Worm (Caenorhabditis elegans) whole organism, L1 larva: ENCODE data around the gene ndab-1.
A peak's percentile ranks its signal among the peaks of the same experiment; 100 is the strongest.

Source experiments
- C04F5.9 ChIP-seq: sonication (generic microtip); optimal IDR thresholded peaks from 2 replicates; lab custom pipeline; 2016; ENCODE audit warnings: missing genetic modification characterization, missing compliant biosample characterization
- C16A3.4 ChIP-seq: fragments of 150-350 bp; optimal IDR thresholded peaks from 2 replicates; lab custom pipeline; 2014; ENCODE audit warnings: missing biosample characterization, missing genetic modification characterization
- C34B4.2 ChIP-seq: sonication (generic microtip); optimal IDR thresholded peaks from 2 replicates; lab custom pipeline; 2017; ENCODE audit warnings: mild to moderate bottlenecking, missing genetic modification characterization, missing compliant biosample characterization
- F16B12.6 ChIP-seq: fragments of 150-350 bp; optimal IDR thresholded peaks from 2 replicates; lab custom pipeline; 2014; ENCODE audit warnings: missing biosample characterization, missing genetic modification characterization
- Y116A8C.19 ChIP-seq: sonication (generic microtip); optimal IDR thresholded peaks from 2 replicates; lab custom pipeline; 2016; ENCODE audit warnings: missing compliant biosample characterization, missing genetic modification characterization, borderline replicate concordance
- alr-1 ChIP-seq: fragments of 200-800 bp; sonication (Bioruptor generic); optimal IDR thresholded peaks from 2 replicates; lab custom pipeline; 2018; ENCODE audit warnings: borderline replicate concordance, mild to moderate bottlenecking, missing genetic modification characterization, missing compliant biosample characterization
- aly-2 ChIP-seq: fragments of 150-350 bp; optimal IDR thresholded peaks from 2 replicates; lab custom pipeline; 2014; ENCODE audit warnings: missing biosample characterization, missing genetic modification characterization
- ama-1 ChIP-seq: fragments of 150-350 bp; optimal IDR thresholded peaks from 2 replicates; lab custom pipeline; 2014
- blmp-1 ChIP-seq: fragments of 150-350 bp; optimal IDR thresholded peaks from 2 replicates; lab custom pipeline; 2014; ENCODE audit warnings: missing biosample characterization, missing genetic modification characterization
- ceh-63 ChIP-seq: fragments of 200-800 bp; sonication (Bioruptor generic); optimal IDR thresholded peaks from 2 replicates; lab custom pipeline; 2018; ENCODE audit warnings: mild to moderate bottlenecking, missing genetic modification characterization, missing compliant biosample characterization
- ceh-82 ChIP-seq, 3 experiments: fragments of 150-350 bp in 1 of 3; sonication (generic microtip) in 2 of 3; optimal IDR thresholded peaks; 2 replicates each; lab custom pipeline; 2014 to 2017; ENCODE audit warnings: missing biosample characterization in 3 of 3, missing genetic modification characterization in 3 of 3
- ceh-90 ChIP-seq: sonication (generic microtip); optimal IDR thresholded peaks from 2 replicates; lab custom pipeline; 2016; ENCODE audit warnings: missing genetic modification characterization, missing compliant biosample characterization
- egl-13 ChIP-seq: sonication (generic microtip); optimal IDR thresholded peaks from 2 replicates; lab custom pipeline; 2016; ENCODE audit warnings: missing genotype, missing genetic modification reagents, missing genetic modification characterization, missing compliant biosample characterization
- egl-27 ChIP-seq, 2 experiments: fragments of 150-350 bp in 1 of 2; sonication (generic microtip); optimal IDR thresholded peaks; 3 replicates each; lab custom pipeline; 2017 to 2018; ENCODE audit warnings: missing biosample characterization in 2 of 2, missing genetic modification characterization in 2 of 2, missing genetic modification reagents in 2 of 2
- elt-3 ChIP-seq, 6 experiments: fragments of 150-350 bp in 1 of 6; sonication (generic microtip); optimal IDR thresholded peaks; 2 replicates each; lab custom pipeline; 2017 to 2018; ENCODE audit warnings: missing biosample characterization in 6 of 6, missing genetic modification characterization in 6 of 6, inconsistent platforms in 1 of 6
- ets-5 ChIP-seq: fragments of 200-800 bp; sonication (Bioruptor generic); IDR thresholded peaks from 2 replicates; pipeline ENCODE4 v1.3.6; 2022; ENCODE audit warnings: missing genetic modification characterization, missing compliant biosample characterization
- fkh-4 ChIP-seq: sonication (generic microtip); optimal IDR thresholded peaks from 2 replicates; lab custom pipeline; 2016; ENCODE audit warnings: missing compliant biosample characterization, missing genetic modification characterization, borderline replicate concordance
- fos-1 ChIP-seq: fragments of 150-350 bp; optimal IDR thresholded peaks from 2 replicates; lab custom pipeline; 2014; ENCODE audit warnings: missing biosample characterization, missing genetic modification characterization
- grh-1 ChIP-seq: fragments of 200-800 bp; sonication (Bioruptor generic); IDR thresholded peaks from 2 replicates; pipeline ENCODE4 v1.3.6; 2022; ENCODE audit warnings: missing genetic modification reagents, missing genetic modification characterization, missing compliant biosample characterization
- hlh-17 ChIP-seq: fragments of 200-800 bp; sonication (Bioruptor generic); optimal IDR thresholded peaks from 2 replicates; lab custom pipeline; 2018; ENCODE audit warnings: missing genetic modification characterization, mild to moderate bottlenecking, missing compliant biosample characterization, moderate library complexity, borderline replicate concordance
- jun-1 ChIP-seq: fragments of 150-350 bp; optimal IDR thresholded peaks from 2 replicates; lab custom pipeline; 2014; ENCODE audit warnings: missing biosample characterization, missing genetic modification reagents, missing genetic modification characterization
- lin-14 ChIP-seq: fragments of 200-800 bp; sonication (Bioruptor generic); optimal IDR thresholded peaks from 2 replicates; lab custom pipeline; 2018; ENCODE audit warnings: mild to moderate bottlenecking, missing genetic modification characterization, moderate library complexity, missing compliant biosample characterization
- lin-39 ChIP-seq: fragments of 150-350 bp; optimal IDR thresholded peaks from 2 replicates; lab custom pipeline; 2014; ENCODE audit warnings: missing biosample characterization, missing genetic modification reagents, missing genetic modification characterization
- lir-3 ChIP-seq: sonication (generic microtip); optimal IDR thresholded peaks from 2 replicates; lab custom pipeline; 2016; ENCODE audit warnings: mild to moderate bottlenecking, missing genetic modification characterization, moderate library complexity, missing compliant biosample characterization; ENCODE audit not compliant: poor library complexity
- mab-9 ChIP-seq: fragments of 200-800 bp; sonication (Bioruptor generic); IDR thresholded peaks from 2 replicates; pipeline ENCODE4 v1.3.6; 2022; ENCODE audit warnings: missing genetic modification reagents, missing genetic modification characterization, missing compliant biosample characterization
- mdl-1 ChIP-seq, 2 experiments: fragments of 150-350 bp; optimal IDR thresholded peaks; 2 replicates each; lab custom pipeline; 2014 to 2017; ENCODE audit warnings: missing biosample characterization in 2 of 2, missing genetic modification characterization in 2 of 2, inconsistent platforms in 1 of 2
- nhr-11 ChIP-seq: fragments of 150-350 bp; optimal IDR thresholded peaks from 2 replicates; lab custom pipeline; 2014; ENCODE audit warnings: missing biosample characterization, missing genetic modification characterization
- nhr-12 ChIP-seq: sonication (generic microtip); optimal IDR thresholded peaks from 2 replicates; lab custom pipeline; 2017; ENCODE audit warnings: missing biosample characterization, missing genetic modification characterization
- nhr-19 ChIP-seq: fragments of 200-800 bp; sonication (Bioruptor generic); conservative IDR thresholded peaks from 2 replicates; pipeline ENCODE4 v1.3.6; 2022; ENCODE audit warnings: missing genetic modification characterization, missing compliant biosample characterization
- nhr-20 ChIP-seq: sonication (generic microtip); optimal IDR thresholded peaks from 2 replicates; lab custom pipeline; 2016; ENCODE audit warnings: mild to moderate bottlenecking, missing genetic modification characterization, missing compliant biosample characterization
- nhr-237 ChIP-seq: fragments of 150-350 bp; optimal IDR thresholded peaks from 2 replicates; lab custom pipeline; 2014; ENCODE audit warnings: missing biosample characterization, missing genetic modification characterization
- nhr-71 ChIP-seq: sonication (generic microtip); optimal IDR thresholded peaks from 2 replicates; lab custom pipeline; 2016; ENCODE audit warnings: mild to moderate bottlenecking, missing genetic modification characterization, moderate library complexity, missing compliant biosample characterization
- nhr-77 ChIP-seq: fragments of 150-350 bp; optimal IDR thresholded peaks from 2 replicates; lab custom pipeline; 2014; ENCODE audit warnings: missing biosample characterization, missing genetic modification characterization
- nhr-84 ChIP-seq: sonication (generic microtip); optimal IDR thresholded peaks from 2 replicates; lab custom pipeline; 2017; ENCODE audit warnings: missing biosample characterization, missing genetic modification characterization
- pag-3 ChIP-seq: sonication (generic microtip); optimal IDR thresholded peaks from 2 replicates; lab custom pipeline; 2017; ENCODE audit warnings: missing genetic modification characterization, mild to moderate bottlenecking, missing compliant biosample characterization, antibody characterized with exemption, borderline replicate concordance; ENCODE audit not compliant: insufficient read depth
- pqm-1 ChIP-seq: sonication (generic microtip); optimal IDR thresholded peaks from 3 replicates; lab custom pipeline; 2017; ENCODE audit warnings: missing biosample characterization, missing genetic modification characterization
- rnt-1 ChIP-seq: sonication (generic microtip); optimal IDR thresholded peaks from 2 replicates; lab custom pipeline; 2016; ENCODE audit warnings: mild to moderate bottlenecking, missing genetic modification characterization, moderate library complexity, missing compliant biosample characterization
- skn-1 ChIP-seq: fragments of 150-350 bp; optimal IDR thresholded peaks from 2 replicates; lab custom pipeline; 2014; ENCODE audit warnings: missing biosample characterization, missing genetic modification characterization
- snu-23 ChIP-seq: sonication (generic microtip); optimal IDR thresholded peaks from 2 replicates; lab custom pipeline; 2016; ENCODE audit warnings: missing genetic modification characterization, missing compliant biosample characterization
- sox-4 ChIP-seq: sonication (generic microtip); optimal IDR thresholded peaks from 2 replicates; lab custom pipeline; 2016; ENCODE audit warnings: missing genetic modification characterization, missing compliant biosample characterization
- sptf-1 ChIP-seq: fragments of 150-350 bp; optimal IDR thresholded peaks from 2 replicates; lab custom pipeline; 2014; ENCODE audit warnings: missing biosample characterization, missing genetic modification characterization
- sup-37 ChIP-seq: fragments of 200-800 bp; sonication (Bioruptor generic); optimal IDR thresholded peaks from 2 replicates; lab custom pipeline; 2018; ENCODE audit warnings: mild to moderate bottlenecking, missing genetic modification characterization, missing compliant biosample characterization
- swsn-7 ChIP-seq: sonication (generic microtip); optimal IDR thresholded peaks from 2 replicates; lab custom pipeline; 2016; ENCODE audit warnings: missing genetic modification characterization, missing compliant biosample characterization
- unc-130 ChIP-seq: fragments of 150-350 bp; optimal IDR thresholded peaks from 2 replicates; lab custom pipeline; 2017; ENCODE audit warnings: missing biosample characterization, missing genetic modification characterization, inconsistent platforms
- unc-62 ChIP-seq: fragments of 150-350 bp; optimal IDR thresholded peaks from 2 replicates; lab custom pipeline; 2014; ENCODE audit warnings: missing biosample characterization, missing genetic modification reagents, missing genetic modification characterization
- unc-86 ChIP-seq: sonication (generic microtip); optimal IDR thresholded peaks from 2 replicates; lab custom pipeline; 2016; ENCODE audit warnings: missing genetic modification characterization, missing compliant biosample characterization
- unc-98 ChIP-seq: fragments of 200-800 bp; sonication (Bioruptor generic); IDR thresholded peaks from 2 replicates; pipeline ENCODE4 v1.3.6; 2022; ENCODE audit warnings: missing genetic modification characterization, missing compliant biosample characterization
- zag-1 ChIP-seq: fragments of 150-350 bp; optimal IDR thresholded peaks from 2 replicates; lab custom pipeline; 2014; ENCODE audit warnings: missing biosample characterization, missing genetic modification characterization
- zip-4 ChIP-seq: fragments of 200-800 bp; sonication (Bioruptor generic); optimal IDR thresholded peaks from 2 replicates; lab custom pipeline; 2018; ENCODE audit warnings: mild to moderate bottlenecking, missing genetic modification characterization, moderate library complexity, missing compliant biosample characterization
- ztf-11 ChIP-seq, 2 experiments: sonication (generic microtip); optimal IDR thresholded peaks; 2 replicates each; lab custom pipeline; 2016 to 2017; ENCODE audit warnings: missing genetic modification characterization in 2 of 2, missing biosample characterization in 1 of 2, missing compliant biosample characterization in 1 of 2

ndab-1 gene

DNA sequence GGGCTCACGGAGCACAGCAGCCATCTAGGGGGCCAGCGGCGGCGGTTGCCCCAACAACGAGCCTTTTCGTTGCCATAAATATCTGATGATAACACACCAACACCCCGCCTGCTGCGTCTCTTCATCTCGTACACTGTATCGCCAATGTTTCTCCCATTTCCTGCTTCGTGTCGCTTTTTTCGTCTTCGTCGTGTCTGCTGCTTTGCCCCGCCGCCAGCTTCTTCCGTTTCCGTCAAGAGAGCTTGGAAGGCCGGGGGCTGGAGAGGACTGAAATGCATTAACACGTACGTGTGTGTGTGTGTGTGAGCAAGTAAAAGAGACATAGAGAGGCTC, 20.4 kb upstream of the ndab-1 start (continued):
- TF ChIP-seq ceh-90 (tag; lab: Kevin White, UChicago): no peak
- no peak for TF ChIP-seq mab-9 (GFP tag; lab: Robert Waterston, UW)
- no peak for TF ChIP-seq rnt-1
- TF ChIP-seq egl-27 (tag; optimal IDR thresholded peaks at IDR 0.05; lab: Kevin White, UChicago): no peak
- peak; percentile 60 for TF ChIP-seq nhr-71 (tag; lab: Kevin White, UChicago)
- TF ChIP-seq nhr-12 (tag; lab: Kevin White, UChicago): no peak
- peak; percentile 22 for TF ChIP-seq aly-2 (tag; lab: Kevin White, UChicago)
- TF ChIP-seq grh-1: no peak
- TF ChIP-seq zip-4: no peak
- no peak for TF ChIP-seq nhr-20 (tag; lab: Kevin White, UChicago)
- no peak for TF ChIP-seq skn-1
- TF ChIP-seq unc-98 (GFP tag; lab: Robert Waterston, UW): no peak
- TF ChIP-seq ets-5 (GFP tag; lab: Robert Waterston, UW): no peak
- TF ChIP-seq zag-1 (tag; lab: Kevin White, UChicago): no peak
- TF ChIP-seq lir-3 (tag; lab: Kevin White, UChicago): no peak
- no peak for TF ChIP-seq lin-39 (tag; lab: Kevin White, UChicago)
- peak; percentile 27 for TF ChIP-seq sox-4 (tag; lab: Kevin White, UChicago)
- TF ChIP-seq egl-13 (tag; lab: Kevin White, UChicago): peak; percentile 75
- TF ChIP-seq unc-130 (tag; lab: Kevin White, UChicago): no peak
- no peak for TF ChIP-seq unc-62 (GFP tag; lab: Kevin White, UChicago)
- no peak for TF ChIP-seq F16B12.6 (tag; lab: Kevin White, UChicago)
- no peak for TF ChIP-seq jun-1 (tag; lab: Kevin White, UChicago)
- TF ChIP-seq nhr-84 (tag; lab: Kevin White, UChicago): no peak
- TF ChIP-seq nhr-237 (tag; lab: Kevin White, UChicago): no peak
- TF ChIP-seq ceh-82 (tag; optimal IDR thresholded peaks at IDR 0.05; lab: Kevin White, UChicago): peak in 2 of 3 experiments; percentile 13 to 52
- no peak for TF ChIP-seq sptf-1 (tag; lab: Kevin White, UChicago)
- TF ChIP-seq mdl-1 (tag; optimal IDR thresholded peaks at IDR 0.05; lab: Kevin White, UChicago): no peak
- no peak for TF ChIP-seq nhr-19 (GFP tag; lab: Robert Waterston, UW)
- no peak for TF ChIP-seq elt-3 (tag; optimal IDR thresholded peaks at IDR 0.05; lab: Kevin White, UChicago)
- TF ChIP-seq alr-1 (tag; lab: Kevin White, UChicago): no peak
- TF ChIP-seq ama-1 (lab: Kevin White, UChicago): no peak
- TF ChIP-seq pag-3 (tag; lab: Kevin White, UChicago): no peak
- TF ChIP-seq C16A3.4 (tag; lab: Kevin White, UChicago): no peak
- TF ChIP-seq C34B4.2 (tag; lab: Kevin White, UChicago): no peak
- TF ChIP-seq sup-37 (GFP tag; lab: Kevin White, UChicago): no peak
- TF ChIP-seq unc-86: peak; percentile 18
- TF ChIP-seq ztf-11 (tag; optimal IDR thresholded peaks at IDR 0.05; lab: Kevin White, UChicago): no peak
- no peak for TF ChIP-seq Y116A8C.19 (tag; lab: Kevin White, UChicago)

DNA sequence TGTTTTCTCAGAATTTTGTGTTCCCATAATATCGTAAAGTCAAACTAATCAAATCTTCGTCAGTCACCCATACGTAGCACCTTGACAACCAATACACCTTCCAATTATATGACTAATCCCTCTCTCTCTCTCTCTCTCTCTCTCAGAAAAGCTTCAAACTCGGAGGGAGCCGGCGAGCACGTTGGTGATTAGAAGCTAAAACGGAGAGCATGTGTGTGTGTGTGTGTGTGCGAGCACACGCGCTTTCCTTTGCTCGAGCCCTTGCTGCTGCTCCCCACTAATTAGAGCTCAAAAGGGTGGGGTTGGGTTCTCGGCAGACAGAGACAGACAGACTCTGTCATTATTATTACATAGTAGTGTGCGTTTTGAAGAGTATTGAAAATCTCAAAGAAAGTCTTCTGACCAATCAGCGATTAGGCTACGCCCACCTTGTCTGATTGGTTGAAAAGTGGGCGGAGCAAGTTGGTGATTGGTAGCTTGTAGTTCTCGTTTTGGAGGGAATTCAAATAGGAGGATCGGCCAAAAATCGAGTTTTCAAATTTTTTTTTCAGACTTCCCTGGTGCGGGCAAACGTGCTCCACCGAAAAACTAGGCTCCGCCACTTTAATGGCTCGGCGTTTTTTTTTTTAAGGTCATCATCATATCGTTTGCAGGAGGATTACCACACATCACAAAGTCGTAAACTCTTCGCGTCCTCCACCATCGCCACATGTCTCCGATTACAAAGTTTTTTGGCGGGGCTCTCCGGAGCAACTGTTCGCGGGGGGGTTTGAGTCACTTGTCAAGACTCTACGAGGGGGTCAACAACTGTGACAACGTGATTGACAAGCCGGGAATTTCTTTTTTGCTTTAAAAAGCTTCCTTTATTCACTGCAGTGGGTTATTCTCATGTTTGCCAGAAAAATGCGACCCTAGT, 19.8 kb upstream of the ndab-1 start:
- no peak for TF ChIP-seq C04F5.9 (tag; lab: Kevin White, UChicago)
- TF ChIP-seq fkh-4 (tag; lab: Kevin White, UChicago): no peak
- no peak for TF ChIP-seq ets-5 (GFP tag; lab: Robert Waterston, UW)
- TF ChIP-seq snu-23 (GFP tag; lab: Kevin White, UChicago): peak; percentile 12
- no peak for TF ChIP-seq nhr-11 (tag; lab: Kevin White, UChicago)
- TF ChIP-seq nhr-77 (tag; lab: Kevin White, UChicago): no peak
- no peak for TF ChIP-seq lin-14
- peak; percentile 44 for TF ChIP-seq unc-62 (GFP tag; lab: Kevin White, UChicago)
- no peak for TF ChIP-seq ceh-63 (GFP tag; lab: Kevin White, UChicago)
- peak; percentile 14 for TF ChIP-seq ama-1 (lab: Kevin White, UChicago)
- TF ChIP-seq blmp-1: no peak
- TF ChIP-seq hlh-17 (GFP tag; lab: Kevin White, UChicago): no peak
- TF ChIP-seq nhr-84 (tag; lab: Kevin White, UChicago): no peak
- TF ChIP-seq swsn-7 (tag; lab: Kevin White, UChicago): peak; percentile 18
- no peak for TF ChIP-seq fos-1 (tag; lab: Kevin White, UChicago)
- no peak for TF ChIP-seq Y116A8C.19 (tag; lab: Kevin White, UChicago)
- TF ChIP-seq pqm-1 (tag; lab: Kevin White, UChicago): no peak
- TF ChIP-seq pag-3 (tag; lab: Kevin White, UChicago): no peak
